Fruit fly (Drosophila melanogaster) whole organism, pupa: ENCODE data around the gene CG3123.
A peak's percentile ranks its signal among the peaks of the same experiment; 100 is the strongest.

Experiments
- CG10348 ChIP-seq: fragments of 200-800 bp; sonication (Bioruptor generic); IDR thresholded peaks from 2 replicates; pipeline ENCODE4 v1.3.6; 2022; ENCODE audit warnings: missing biosample characterization, missing genetic modification characterization
- CG12605 ChIP-seq: fragments of 200-800 bp; sonication (Bioruptor generic); IDR thresholded peaks from 2 replicates; pipeline ENCODE4 v1.3.6; 2022; ENCODE audit warnings: missing biosample characterization, missing genetic modification characterization
- CG13204 ChIP-seq: fragments of 200-800 bp; sonication (Bioruptor generic); optimal IDR thresholded peaks from 2 replicates; lab custom pipeline; 2018; ENCODE audit warnings: missing biosample characterization, mild to moderate bottlenecking, missing genetic modification characterization, moderate library complexity
- CG14655 ChIP-seq: fragments of 200-800 bp; sonication (Bioruptor generic); optimal IDR thresholded peaks from 3 replicates; lab custom pipeline; 2017; ENCODE audit warnings: mild to moderate bottlenecking, missing biosample characterization, missing genetic modification reagents, missing genetic modification characterization
- CG15710 ChIP-seq: fragments of 200-800 bp; sonication (Bioruptor generic); optimal IDR thresholded peaks from 2 replicates; lab custom pipeline; 2018; ENCODE audit warnings: missing biosample characterization, mild to moderate bottlenecking, missing genetic modification characterization, moderate library complexity
- CG17806 ChIP-seq: fragments of 200-800 bp; sonication (Bioruptor generic); optimal IDR thresholded peaks from 2 replicates; lab custom pipeline; 2018; ENCODE audit warnings: missing biosample characterization, mild to moderate bottlenecking, missing genetic modification characterization, moderate library complexity
- CG32121 ChIP-seq: fragments of 200-800 bp; sonication (Bioruptor generic); IDR thresholded peaks from 2 replicates; pipeline ENCODE4 v1.3.6; 2022; ENCODE audit warnings: missing biosample characterization, missing genetic modification characterization
- CG34367 ChIP-seq: fragments of 200-800 bp; sonication (Bioruptor generic); optimal IDR thresholded peaks from 2 replicates; lab custom pipeline; 2018; ENCODE audit warnings: missing biosample characterization, mild to moderate bottlenecking, missing genetic modification characterization
- CG4496 ChIP-seq: fragments of 200-800 bp; sonication (Bioruptor generic); IDR thresholded peaks from 3 replicates; pipeline ENCODE4 v1.3.6; 2022; ENCODE audit warnings: missing biosample characterization, missing genetic modification characterization
- CG8159 ChIP-seq: fragments of 200-800 bp; sonication (Bioruptor generic); optimal IDR thresholded peaks from 3 replicates; lab custom pipeline; 2018; ENCODE audit warnings: missing biosample characterization, mild to moderate bottlenecking, missing genetic modification characterization, moderate library complexity
- CG8301 ChIP-seq: fragments of 200-800 bp; sonication (Bioruptor generic); optimal IDR thresholded peaks from 2 replicates; lab custom pipeline; 2018; ENCODE audit warnings: missing biosample characterization, mild to moderate bottlenecking, missing genetic modification characterization
- CG9948 ChIP-seq: fragments of 200-800 bp; sonication (Bioruptor generic); optimal IDR thresholded peaks from 2 replicates; lab custom pipeline; 2018; ENCODE audit warnings: missing biosample characterization, mild to moderate bottlenecking, missing genetic modification characterization, moderate library complexity
- D1 ChIP-seq: fragments of 200-800 bp; sonication (Bioruptor generic); optimal IDR thresholded peaks from 2 replicates; lab custom pipeline; 2018; ENCODE audit warnings: missing biosample characterization, mild to moderate bottlenecking, missing genetic modification characterization, moderate library complexity
- EcR ChIP-seq: fragments of 200-800 bp; sonication (Bioruptor generic); optimal IDR thresholded peaks from 3 replicates; lab custom pipeline; 2019; ENCODE audit warnings: missing biosample characterization, missing genetic modification characterization, mild to moderate bottlenecking, moderate library complexity, missing genetic modification reagents
- Ets98B ChIP-seq: fragments of 200-800 bp; sonication (Bioruptor generic); IDR thresholded peaks from 2 replicates; pipeline ENCODE4 v1.3.6; 2022; ENCODE audit warnings: missing biosample characterization, missing genetic modification characterization
- Pif1A ChIP-seq: fragments of 200-800 bp; sonication (Bioruptor generic); optimal IDR thresholded peaks from 3 replicates; lab custom pipeline; 2016; ENCODE audit warnings: missing biosample characterization, missing genetic modification characterization
- Pif1B ChIP-seq: fragments of 200-800 bp; sonication (Bioruptor generic); optimal IDR thresholded peaks from 3 replicates; lab custom pipeline; 2016; ENCODE audit warnings: missing biosample characterization, missing genetic modification characterization
- Snoo ChIP-seq: fragments of 200-800 bp; sonication (Bioruptor generic); optimal IDR thresholded peaks from 3 replicates; lab custom pipeline; 2017; ENCODE audit warnings: missing biosample characterization, mild to moderate bottlenecking, missing genetic modification characterization, inconsistent platforms
- fd96Ca ChIP-seq: fragments of 200-800 bp; sonication (Bioruptor generic); IDR thresholded peaks from 3 replicates; pipeline ENCODE4 v1.3.6; 2022; ENCODE audit warnings: missing biosample characterization, missing genetic modification characterization
- gl ChIP-seq: fragments of 200-800 bp; sonication (Bioruptor generic); optimal IDR thresholded peaks from 2 replicates; lab custom pipeline; 2018; ENCODE audit warnings: missing biosample characterization, mild to moderate bottlenecking, missing genetic modification characterization
- rn ChIP-seq: fragments of 200-800 bp; sonication (Bioruptor generic); IDR thresholded peaks from 2 replicates; pipeline ENCODE4 v1.3.6; 2022; ENCODE audit warnings: missing biosample characterization, missing genetic modification characterization

The CG3123 gene

dm6 chr2L:2829637-2830340, 4.5 kb upstream of the CG3123 start, which contains the start of gene Duox:
Gene Duox, minus strand, starts transcription at chr2L:2830248.
- TF ChIP-seq Ets98B (GFP tag; lab: Robert Waterston, UW) (no peak; the same call in 1 of the 2 replicates), CG4496 (GFP tag; lab: Robert Waterston, UW) (0 out of 3 replicates have a peak, but pooled peaks have one; percentile 73)

dm6 chr2L:2815673-2816072, 9.6 kb downstream of the CG3123 start, which contains the start of gene G6P:
Gene G6P, minus strand, starts transcription at chr2L:2815760.
- TF ChIP-seq CG9948 (tag; lab: Kevin White, UChicago) (no peak), fd96Ca (GFP tag; lab: Robert Waterston, UW) (no peak), EcR (GFP tag; lab: Kevin White, UChicago) (no peak), gl (tag; lab: Kevin White, UChicago) (no peak), CG4496 (GFP tag; lab: Robert Waterston, UW) (no peak), CG13204 (no peak), rn (GFP tag; lab: Robert Waterston, UW) (no peak)

- TF ChIP-seq CG14655 (no peak), Pif1A (no peak), fd96Ca (GFP tag; lab: Robert Waterston, UW) (no peak), CG15710 (tag; lab: Kevin White, UChicago) (no peak), CG17806 (no peak), CG10348 (GFP tag; lab: Robert Waterston, UW) (no peak), CG13204 (no peak), EcR (GFP tag; lab: Kevin White, UChicago) (no peak), Snoo (no peak), Pif1B (no peak), CG9948 (tag; lab: Kevin White, UChicago) (no peak), rn (GFP tag; lab: Robert Waterston, UW) (no peak), gl (tag; lab: Kevin White, UChicago) (no peak), CG34367 (tag; lab: Kevin White, UChicago) (no peak), CG12605 (GFP tag; lab: Robert Waterston, UW) (no peak)
Observed at dm6 chr2L:2812137-2812536, 13.2 kb downstream of the CG3123 start, which contains the start of gene CG2964. Gene CG2964, plus strand, starts transcription at chr2L:2812437.

dm6 chr2L:2810831-2811230, 14.5 kb downstream of the CG3123 start:
- TF ChIP-seq CG8301: no peak
- no peak for TF ChIP-seq rn (GFP tag; lab: Robert Waterston, UW)
- TF ChIP-seq CG4496 (GFP tag; lab: Robert Waterston, UW): no peak
- TF ChIP-seq fd96Ca (GFP tag; lab: Robert Waterston, UW): no peak
- no peak for TF ChIP-seq CG10348 (GFP tag; lab: Robert Waterston, UW)
- TF ChIP-seq CG9948 (tag; lab: Kevin White, UChicago): no peak
- no peak for TF ChIP-seq CG13204
- no peak for TF ChIP-seq CG34367 (tag; lab: Kevin White, UChicago)
- no peak for TF ChIP-seq Ets98B (GFP tag; lab: Robert Waterston, UW)
- TF ChIP-seq Snoo: no peak
- TF ChIP-seq CG17806: no peak

- TF ChIP-seq CG15710 (tag; lab: Kevin White, UChicago) (no peak), fd96Ca (GFP tag; lab: Robert Waterston, UW) (no peak), rn (GFP tag; lab: Robert Waterston, UW) (no peak), Ets98B (GFP tag; lab: Robert Waterston, UW) (peak; percentile 37; the same call in 1 of the 2 replicates), CG4496 (GFP tag; lab: Robert Waterston, UW) (peak; percentile 67), CG12605 (GFP tag; lab: Robert Waterston, UW) (peak; percentile 44), CG9948 (tag; lab: Kevin White, UChicago) (no peak), Snoo (no peak), CG14655 (no peak), CG8301 (no peak), CG13204 (peak; percentile 54), Pif1B (no peak), CG32121 (GFP tag; lab: Robert Waterston, UW) (no peak), CG8159 (no peak), CG10348 (GFP tag; lab: Robert Waterston, UW) (no peak)
Observed at dm6 chr2L:2808038-2808699, 17.1 kb downstream of the CG3123 start.

dm6 chr2L:2807597-2807996, 17.7 kb downstream of the CG3123 start:
- TF ChIP-seq gl (tag; lab: Kevin White, UChicago): no peak

dm6 chr2L:2806190-2806763, 19.0 kb downstream of the CG3123 start:
- TF ChIP-seq EcR (GFP tag; lab: Kevin White, UChicago) (peak; percentile 95), gl (tag; lab: Kevin White, UChicago) (peak; percentile 88), CG17806 (no peak), CG4496 (GFP tag; lab: Robert Waterston, UW) (0 out of 3 replicates have a peak, but pooled peaks have one; percentile 38), Ets98B (GFP tag; lab: Robert Waterston, UW) (peak; percentile 44; the same call in 1 of the 2 replicates), CG15710 (tag; lab: Kevin White, UChicago) (peak; percentile 1), fd96Ca (GFP tag; lab: Robert Waterston, UW) (no peak), CG10348 (GFP tag; lab: Robert Waterston, UW) (no peak), rn (GFP tag; lab: Robert Waterston, UW) (no peak), CG9948 (tag; lab: Kevin White, UChicago) (no peak), Pif1A (peak; percentile 21), Snoo (peak; percentile 29), CG13204 (peak; percentile 91), CG34367 (tag; lab: Kevin White, UChicago) (peak; percentile 34), D1 (tag; lab: Kevin White, UChicago) (no peak), Pif1B (peak; percentile 20), CG8159 (peak; percentile 30), CG32121 (GFP tag; lab: Robert Waterston, UW) (no peak), CG8301 (peak; percentile 17), CG12605 (GFP tag; lab: Robert Waterston, UW) (no peak), CG14655 (peak; percentile 45)
- TF ChIP-seq, all 21 proteins: peak for 13
